Fruit fly (Drosophila melanogaster): ENCODE results near the gene Myb.

Myb gene

DNA sequence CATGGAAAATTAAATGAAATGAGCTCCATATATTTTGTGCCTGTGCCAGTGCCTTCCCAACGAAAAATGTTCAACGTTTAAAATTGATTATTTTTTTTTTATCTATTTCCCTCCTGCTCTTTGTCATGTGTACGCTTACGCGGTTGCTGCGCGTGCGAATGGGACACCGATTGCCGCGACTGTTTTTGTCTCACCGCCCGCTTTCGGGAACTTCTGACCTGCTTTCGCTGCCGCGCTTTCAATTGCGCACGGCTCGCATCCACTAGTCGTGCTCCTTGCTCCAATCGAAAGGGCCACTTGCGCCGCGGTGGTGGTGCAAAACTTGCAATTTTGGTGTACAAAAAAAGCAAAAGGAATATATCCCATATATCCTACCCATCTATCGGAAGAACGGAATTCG is 2.9 kb upstream of the Myb start:
- no peak for TF ChIP-seq Smox (GFP tag; optimal IDR thresholded peaks at IDR 0.05)
- no peak for TF ChIP-seq CG10631 (GFP tag; optimal IDR thresholded peaks at IDR 0.05)
- peak; percentile 36 for TF ChIP-seq achi (GFP tag; optimal IDR thresholded peaks at IDR 0.05)
- peak; percentile 62 for TF ChIP-seq CG6276 (GFP tag; optimal IDR thresholded peaks at IDR 0.05)
- TF ChIP-seq Blimp-1 (GFP tag; optimal IDR thresholded peaks at IDR 0.05): peak; percentile 29
- TF ChIP-seq Eip78C (GFP tag): peak; percentile 38
- TF ChIP-seq Ets96B (tag; optimal IDR thresholded peaks at IDR 0.05): peak; percentile 51
- no peak for TF ChIP-seq acj6 (GFP tag; optimal IDR thresholded peaks at IDR 0.05)
- peak; percentile 64 for TF ChIP-seq vri (GFP tag; optimal IDR thresholded peaks at IDR 0.05)
- TF ChIP-seq CG6854 (GFP tag; optimal IDR thresholded peaks at IDR 0.05): peak; percentile 9
- peak; percentile 42 for TF ChIP-seq fd59A (GFP tag; optimal IDR thresholded peaks at IDR 0.05)
- peak; percentile 21 for TF ChIP-seq Met (GFP tag; optimal IDR thresholded peaks at IDR 0.05)
- no peak for TF ChIP-seq CG31627 (GFP tag; optimal IDR thresholded peaks at IDR 0.05)
- peak; percentile 74 for TF ChIP-seq CG6808 (GFP tag; optimal IDR thresholded peaks at IDR 0.05)
- peak; percentile 38 for TF ChIP-seq net (GFP tag; optimal IDR thresholded peaks at IDR 0.05)
- peak; percentile 26 for TF ChIP-seq pdm3 (GFP tag; optimal IDR thresholded peaks at IDR 0.05)
- TF ChIP-seq CG6163 (GFP tag; IDR thresholded peaks at IDR 0.05): peak; percentile 84
- peak; percentile 65 for TF ChIP-seq CG1621 (tag; optimal IDR thresholded peaks at IDR 0.05)
- TF ChIP-seq CG8319 (GFP tag; optimal IDR thresholded peaks at IDR 0.05): peak; percentile 10
- no peak for TF ChIP-seq CG11762 (GFP tag; optimal IDR thresholded peaks at IDR 0.05; ENCODE audit: insufficient read depth)
- peak; percentile 56 for TF ChIP-seq CG15336 (GFP tag; IDR thresholded peaks at IDR 0.05)
- no peak for TF ChIP-seq OdsH (GFP tag; optimal IDR thresholded peaks at IDR 0.05)
- peak in 1 of 2 experiments; percentile 45 for TF ChIP-seq salr (GFP tag; optimal IDR thresholded peaks at IDR 0.05)
- peak; percentile 90 for TF ChIP-seq svp (GFP tag)
- TF ChIP-seq Hr38 (GFP tag; optimal IDR thresholded peaks at IDR 0.05): no peak
- TF ChIP-seq dac (GFP tag; optimal IDR thresholded peaks at IDR 0.05): peak; percentile 40
- no peak for TF ChIP-seq fd85E (GFP tag; optimal IDR thresholded peaks at IDR 0.05)
- peak; percentile 44 for TF ChIP-seq CG34406 (GFP tag; optimal IDR thresholded peaks at IDR 0.05)
- peak; percentile 54 for TF ChIP-seq CG7368 (GFP tag; optimal IDR thresholded peaks at IDR 0.05)
- TF ChIP-seq CG16779 (tag; optimal IDR thresholded peaks at IDR 0.05): peak; percentile 70
- peak; percentile 20 for TF ChIP-seq lz (GFP tag; optimal IDR thresholded peaks at IDR 0.05)
- peak; percentile 62 for TF ChIP-seq dsx (GFP tag; optimal IDR thresholded peaks at IDR 0.05; ENCODE audit: poor library complexity, severe bottlenecking)
- TF ChIP-seq Sox102F (GFP tag; optimal IDR thresholded peaks at IDR 0.05): peak; percentile 33
- TF ChIP-seq CG8632 (GFP tag; optimal IDR thresholded peaks at IDR 0.05): peak; percentile 36
- TF ChIP-seq Sox15 (GFP tag; optimal IDR thresholded peaks at IDR 0.05): no peak
- TF ChIP-seq CG32006 (GFP tag; optimal IDR thresholded peaks at IDR 0.05): peak; percentile 54
- no peak for TF ChIP-seq cyc (GFP tag; optimal IDR thresholded peaks at IDR 0.05)
- peak; percentile 42 for TF ChIP-seq CG3919 (GFP tag; optimal IDR thresholded peaks at IDR 0.05)
- peak; percentile 48 for TF ChIP-seq Eip93F (GFP tag; optimal IDR thresholded peaks at IDR 0.05)
- no peak for TF ChIP-seq Ets21C (GFP tag; optimal IDR thresholded peaks at IDR 0.05)
- no peak for TF ChIP-seq Hr39 (GFP tag; optimal IDR thresholded peaks at IDR 0.05)
- peak; percentile 86 for TF ChIP-seq Sox14 (GFP tag; optimal IDR thresholded peaks at IDR 0.05)
- TF ChIP-seq ss (GFP tag; optimal IDR thresholded peaks at IDR 0.05): peak; percentile 70 to 82
- TF ChIP-seq esn (GFP tag; optimal IDR thresholded peaks at IDR 0.05): peak; percentile 15
- TF ChIP-seq Gug (GFP tag; IDR thresholded peaks at IDR 0.05): peak; percentile 43
- peak; percentile 45 for TF ChIP-seq spab (GFP tag; optimal IDR thresholded peaks at IDR 0.05)
- TF ChIP-seq Eip75B (GFP tag; optimal IDR thresholded peaks at IDR 0.05): peak; percentile 69
- TF ChIP-seq CG11294 (GFP tag; IDR thresholded peaks at IDR 0.05): no peak
- peak; percentile 53 for TF ChIP-seq CG10669 (GFP tag; optimal IDR thresholded peaks at IDR 0.05)
- peak; percentile 36 for TF ChIP-seq topi (GFP tag; optimal IDR thresholded peaks at IDR 0.05)
- no peak for TF ChIP-seq CG4318 (GFP tag; optimal IDR thresholded peaks at IDR 0.05)
- peak; percentile 55 for TF ChIP-seq CG3032 (tag; optimal IDR thresholded peaks at IDR 0.05)

Measured in whole organism, prepupa.